Worm (Caenorhabditis elegans): ENCODE results near the gene clec-181.

DNA sequence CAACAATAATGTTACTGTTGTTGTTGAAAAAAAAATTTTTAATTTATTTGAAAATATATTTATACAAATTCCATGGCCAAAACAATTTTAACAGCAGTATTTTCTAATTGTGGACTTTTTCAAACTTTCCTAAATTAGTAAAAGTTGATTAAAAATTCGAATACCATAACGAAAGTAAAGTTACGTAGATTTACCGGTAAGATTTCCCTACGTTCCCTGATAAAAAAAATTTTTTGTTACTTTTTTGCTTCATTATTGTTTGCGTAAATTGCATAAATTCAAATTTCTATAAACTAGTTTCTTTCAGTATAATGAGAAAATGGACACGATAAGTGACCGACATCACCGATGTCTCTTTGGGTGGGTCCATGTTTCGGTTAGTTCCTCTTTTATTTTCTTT lies 13.1 kb downstream of the clec-181 start, which contains the start of gene F42A9.6:
- TF ChIP-seq fkh-10 (GFP tag; optimal IDR thresholded peaks at IDR 0.05), result no peak
- TF ChIP-seq unc-62 (GFP tag; optimal IDR thresholded peaks at IDR 0.05), result no peak
- no peak for TF ChIP-seq ama-1 (optimal IDR thresholded peaks at IDR 0.05)
- TF ChIP-seq nhr-77 (tag; optimal IDR thresholded peaks at IDR 0.05), result no peak
- TF ChIP-seq elt-3 (tag; optimal IDR thresholded peaks at IDR 0.05), result no peak
- TF ChIP-seq ceh-28 (tag; optimal IDR thresholded peaks at IDR 0.05), result no peak
- TF ChIP-seq pha-4 (tag; optimal IDR thresholded peaks at IDR 0.05), result no peak
- no peak for TF ChIP-seq daf-12 (tag; optimal IDR thresholded peaks at IDR 0.05)
- no peak for TF ChIP-seq aly-2 (tag; optimal IDR thresholded peaks at IDR 0.05)
- TF ChIP-seq elt-1 (tag; optimal IDR thresholded peaks at IDR 0.05), result no peak
- no peak for TF ChIP-seq lin-15B (tag; optimal IDR thresholded peaks at IDR 0.05)
- no peak for TF ChIP-seq nhr-12 (tag; optimal IDR thresholded peaks at IDR 0.05)
- no peak for TF ChIP-seq ceh-16 (tag; optimal IDR thresholded peaks at IDR 0.05)

Measured in whole organism, L3 larva.